Fruit fly (Drosophila melanogaster): ENCODE data around the gene CG42249.
A peak's percentile ranks its signal among the peaks of the same experiment; 100 is the strongest.

DNA sequence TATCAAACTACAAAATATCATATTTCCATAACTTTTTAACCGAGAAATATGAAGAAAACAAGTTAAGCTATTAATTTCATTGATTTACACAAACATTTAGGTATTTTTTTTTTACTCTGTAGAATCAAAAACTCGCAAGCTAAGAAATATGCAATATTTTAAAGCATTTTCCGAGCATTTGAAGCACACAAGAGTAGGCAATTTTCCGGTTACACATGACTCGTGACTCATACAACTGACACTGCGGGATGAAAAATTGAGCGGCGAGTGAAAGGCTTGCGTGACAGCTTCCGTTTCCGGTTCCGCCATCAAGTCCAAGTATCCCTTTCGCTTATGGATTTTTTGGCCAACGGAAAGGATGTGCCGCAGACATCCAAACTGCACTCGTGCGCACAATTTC lies 8.7 kb upstream of the CG42249 start:
- TF ChIP-seq fd96Ca (GFP tag; IDR thresholded peaks at IDR 0.05), result no peak
- TF ChIP-seq CG17806 (tag; optimal IDR thresholded peaks at IDR 0.05), result no peak
- no peak for TF ChIP-seq Snoo (tag; optimal IDR thresholded peaks at IDR 0.05)
- no peak for TF ChIP-seq gl (tag; optimal IDR thresholded peaks at IDR 0.05)
- TF ChIP-seq D1 (tag; optimal IDR thresholded peaks at IDR 0.05), result no peak
- TF ChIP-seq CG9948 (tag; optimal IDR thresholded peaks at IDR 0.05), result no peak
- no peak for TF ChIP-seq CG14655 (GFP tag; optimal IDR thresholded peaks at IDR 0.05)
- no peak for TF ChIP-seq CG8301 (tag; optimal IDR thresholded peaks at IDR 0.05)
- TF ChIP-seq CG4496 (GFP tag; IDR thresholded peaks at IDR 0.05), result peak; percentile 55; the same call in 1 of the 3 replicates
- no peak for TF ChIP-seq CG13204 (GFP tag; optimal IDR thresholded peaks at IDR 0.05)
- no peak for TF ChIP-seq CG12605 (GFP tag; IDR thresholded peaks at IDR 0.05)
- TF ChIP-seq Pif1B (GFP tag; optimal IDR thresholded peaks at IDR 0.05), result no peak
- TF ChIP-seq Ets98B (GFP tag; IDR thresholded peaks at IDR 0.05), result no peak
- no peak for TF ChIP-seq CG8159 (tag; optimal IDR thresholded peaks at IDR 0.05)

Measured in whole organism, pupa.